Worm (Caenorhabditis elegans) whole organism, young adult: ENCODE results near the gene glp-1.

Experiments used
- B0035.1 ChIP-seq: sonication (generic microtip); optimal IDR thresholded peaks from 2 replicates; lab custom pipeline; 2016; ENCODE audit warnings: missing genetic modification characterization, mild to moderate bottlenecking, missing compliant biosample characterization, missing genotype, missing genetic modification reagents
- D2030.7 ChIP-seq: fragments of 200-800 bp; sonication (Bioruptor generic); IDR thresholded peaks from 2 replicates; pipeline ENCODE4 v1.3.6; 2022; ENCODE audit warnings: missing genetic modification reagents, missing genetic modification characterization, missing compliant biosample characterization
- F33H1.4 ChIP-seq: fragments of 200-800 bp; sonication (Bioruptor generic); IDR thresholded peaks from 2 replicates; pipeline ENCODE4 v1.3.6; 2022; ENCODE audit warnings: missing genetic modification reagents, missing genetic modification characterization, missing compliant biosample characterization
- F37B4.10 ChIP-seq: fragments of 200-800 bp; sonication (Bioruptor generic); IDR thresholded peaks from 2 replicates; pipeline ENCODE4 v1.3.6; 2022; ENCODE audit warnings: missing genetic modification characterization, missing compliant biosample characterization
- aptf-3 ChIP-seq: fragments of 200-800 bp; sonication (Bioruptor generic); IDR thresholded peaks from 2 replicates; pipeline ENCODE4 v1.3.6; 2022; ENCODE audit warnings: missing genetic modification characterization, missing compliant biosample characterization
- ccch-3 ChIP-seq: fragments of 200-800 bp; sonication (Bioruptor generic); optimal IDR thresholded peaks from 2 replicates; lab custom pipeline; 2018; ENCODE audit warnings: mild to moderate bottlenecking, missing genetic modification characterization, missing compliant biosample characterization
- egl-44 ChIP-seq: fragments of 200-800 bp; sonication (Bioruptor generic); IDR thresholded peaks from 2 replicates; pipeline ENCODE4 v1.3.6; 2022; ENCODE audit warnings: missing genetic modification reagents, missing genetic modification characterization, missing compliant biosample characterization
- ets-4 ChIP-seq: fragments of 200-800 bp; sonication (Bioruptor generic); optimal IDR thresholded peaks from 2 replicates; lab custom pipeline; 2018; ENCODE audit warnings: mild to moderate bottlenecking, missing genetic modification characterization, missing compliant biosample characterization
- gei-17 ChIP-seq: fragments of 200-800 bp; sonication (Bioruptor generic); optimal IDR thresholded peaks from 2 replicates; lab custom pipeline; 2018; ENCODE audit warnings: mild to moderate bottlenecking, missing genetic modification characterization, missing compliant biosample characterization
- lin-54 ChIP-seq: fragments of 200-800 bp; sonication (Bioruptor generic); optimal IDR thresholded peaks from 2 replicates; lab custom pipeline; 2018; ENCODE audit warnings: mild to moderate bottlenecking, missing genetic modification characterization, missing compliant biosample characterization
- lsy-27 ChIP-seq: sonication (generic microtip); optimal IDR thresholded peaks from 2 replicates; lab custom pipeline; 2017; ENCODE audit warnings: missing genetic modification characterization, mild to moderate bottlenecking, missing compliant biosample characterization, antibody characterized with exemption, missing genotype, borderline replicate concordance; ENCODE audit not compliant: insufficient read depth
- mes-4 ChIP-seq: sonication (generic microtip); optimal IDR thresholded peaks from 2 replicates; lab custom pipeline; 2016; ENCODE audit warnings: missing genotype, missing genetic modification characterization, missing compliant biosample characterization
- mxl-1 ChIP-seq: sonication (generic microtip); optimal IDR thresholded peaks from 2 replicates; lab custom pipeline; 2016; ENCODE audit warnings: missing genetic modification characterization, missing compliant biosample characterization
- nfya-2 ChIP-seq: fragments of 200-800 bp; sonication (Bioruptor generic); IDR thresholded peaks from 2 replicates; pipeline ENCODE4 v1.3.6; 2022; ENCODE audit warnings: missing genetic modification reagents, missing genetic modification characterization, missing compliant biosample characterization
- snpc-3.4 ChIP-seq: sonication (generic microtip); optimal IDR thresholded peaks from 2 replicates; lab custom pipeline; 2017; ENCODE audit warnings: missing genetic modification characterization, mild to moderate bottlenecking, missing compliant biosample characterization, antibody characterized with exemption, moderate library complexity, missing genotype, missing genetic modification reagents
- zfh-2 ChIP-seq: fragments of 200-800 bp; sonication (Bioruptor generic); conservative IDR thresholded peaks from 2 replicates; pipeline ENCODE4 v1.3.6; 2022; ENCODE audit warnings: missing genetic modification reagents, missing genetic modification characterization, missing compliant biosample characterization
- ztf-25 ChIP-seq: fragments of 200-800 bp; sonication (Bioruptor generic); IDR thresholded peaks from 2 replicates; pipeline ENCODE4 v1.3.6; 2022; ENCODE audit warnings: missing genetic modification reagents, missing genetic modification characterization, missing compliant biosample characterization
- ztf-28 ChIP-seq: fragments of 200-800 bp; sonication (Bioruptor generic); IDR thresholded peaks from 2 replicates; pipeline ENCODE4 v1.3.6; 2022; ENCODE audit warnings: missing genetic modification reagents, missing genetic modification characterization, missing compliant biosample characterization
- ztf-6 ChIP-seq: fragments of 200-800 bp; sonication (Bioruptor generic); IDR thresholded peaks from 2 replicates; pipeline ENCODE4 v1.3.6; 2022; ENCODE audit warnings: missing genetic modification reagents, missing genetic modification characterization, missing compliant biosample characterization

Gene glp-1

DNA sequence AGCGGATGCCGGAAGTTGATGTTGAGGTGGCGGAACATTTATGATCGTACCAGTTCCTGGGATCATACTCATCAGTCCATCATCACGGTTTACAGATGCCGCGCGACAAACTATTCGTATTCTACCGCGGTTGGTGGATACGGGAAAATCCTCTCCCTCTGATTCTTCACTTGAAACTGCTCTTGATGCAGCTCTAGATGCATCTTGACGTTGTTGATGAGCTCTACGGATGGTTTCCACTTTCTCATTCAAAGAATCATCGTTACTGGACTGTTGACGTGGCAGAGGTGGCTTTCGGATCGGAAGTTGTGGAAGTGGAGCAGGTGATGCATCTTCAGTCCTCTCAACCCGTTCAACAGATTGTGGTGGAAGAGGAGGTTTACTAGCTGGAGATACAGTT is 57.1 kb downstream of the glp-1 start:
- TF ChIP-seq lin-54 (GFP tag; lab: Kevin White, UChicago) (no peak), zfh-2 (no peak), ccch-3 (no peak), lsy-27 (tag; lab: Kevin White, UChicago) (no peak), B0035.1 (tag; lab: Kevin White, UChicago) (no peak), nfya-2 (GFP tag; lab: Robert Waterston, UW) (no peak), F37B4.10 (GFP tag; lab: Robert Waterston, UW) (no peak), ztf-28 (GFP tag; lab: Robert Waterston, UW) (no peak), mxl-1 (tag; lab: Kevin White, UChicago) (no peak), aptf-3 (GFP tag; lab: Robert Waterston, UW) (no peak), F33H1.4 (GFP tag; lab: Robert Waterston, UW) (no peak), egl-44 (GFP tag; lab: Robert Waterston, UW) (no peak), ztf-6 (no peak), snpc-3.4 (tag; lab: Kevin White, UChicago) (no peak), ztf-25 (GFP tag; lab: Robert Waterston, UW) (no peak), gei-17 (GFP tag; lab: Kevin White, UChicago) (no peak), ets-4 (GFP tag; lab: Kevin White, UChicago) (no peak), D2030.7 (GFP tag; lab: Robert Waterston, UW) (no peak), mes-4 (tag; lab: Kevin White, UChicago) (no peak)
- TF ChIP-seq, all 124 proteins: peak for 0
